Fruit fly (Drosophila melanogaster) whole organism, embryonic: ENCODE results near the gene CG4820.

Experiments used
- Ada2b ChIP-seq: fragments of 200-800 bp; sonication (Bioruptor generic); IDR thresholded peaks from 2 replicates; pipeline ENCODE4 v1.3.6; 2022; ENCODE audit warnings: missing biosample characterization, missing genetic modification characterization
- CG10462 ChIP-seq: fragments of 200-800 bp; sonication (Bioruptor generic); optimal IDR thresholded peaks from 2 replicates; lab custom pipeline; 2016; ENCODE audit warnings: missing biosample characterization, missing genetic modification characterization
- CG12236 ChIP-seq: fragments of 200-800 bp; sonication (Bioruptor generic); optimal IDR thresholded peaks from 2 replicates; lab custom pipeline; 2016; ENCODE audit warnings: missing biosample characterization, missing genetic modification characterization
- CG14710 ChIP-seq: fragments of 200-800 bp; sonication (Bioruptor generic); optimal IDR thresholded peaks from 3 replicates; lab custom pipeline; 2019; ENCODE audit warnings: missing biosample characterization, mild to moderate bottlenecking, missing genetic modification characterization, moderate library complexity
- CG15479 ChIP-seq: fragments of 200-800 bp; sonication (Bioruptor generic); optimal IDR thresholded peaks from 3 replicates; lab custom pipeline; 2019; ENCODE audit warnings: missing biosample characterization, mild to moderate bottlenecking, missing genetic modification characterization, moderate library complexity
- CG17829 ChIP-seq: fragments of 200-800 bp; optimal IDR thresholded peaks from 2 replicates; lab custom pipeline; 2019; ENCODE audit warnings: missing biosample characterization, mild to moderate bottlenecking, missing genetic modification characterization, moderate library complexity
- CG1832 ChIP-seq: fragments of 200-800 bp; sonication (Bioruptor generic); optimal IDR thresholded peaks from 2 replicates; lab custom pipeline; 2017; ENCODE audit warnings: missing biosample characterization, mild to moderate bottlenecking, missing genetic modification characterization, inconsistent platforms
- CG30431 ChIP-seq: fragments of 200-800 bp; sonication (Bioruptor generic); optimal IDR thresholded peaks from 2 replicates; lab custom pipeline; 2017; ENCODE audit warnings: missing biosample characterization, missing genetic modification characterization
- CG4360 ChIP-seq: fragments of 200-800 bp; sonication (Bioruptor generic); IDR thresholded peaks from 2 replicates; pipeline ENCODE4 v1.3.6; 2022; ENCODE audit warnings: missing biosample characterization, missing genetic modification characterization
- CG5180 ChIP-seq: fragments of 200-800 bp; sonication (Bioruptor generic); optimal IDR thresholded peaks from 3 replicates; lab custom pipeline; 2017; ENCODE audit warnings: missing biosample characterization, missing genetic modification characterization, mild to moderate bottlenecking, moderate library complexity, missing genetic modification reagents
- CG6683 ChIP-seq: fragments of 200-800 bp; sonication (Bioruptor generic); optimal IDR thresholded peaks from 2 replicates; lab custom pipeline; 2017; ENCODE audit warnings: missing biosample characterization, mild to moderate bottlenecking, missing genetic modification characterization, missing genetic modification reagents
- CG6854 ChIP-seq: fragments of 200-800 bp; sonication (Bioruptor generic); optimal IDR thresholded peaks from 3 replicates; lab custom pipeline; 2017; ENCODE audit warnings: missing biosample characterization, mild to moderate bottlenecking, missing genetic modification characterization
- CG8359 ChIP-seq: fragments of 200-800 bp; sonication (Bioruptor generic); optimal IDR thresholded peaks from 2 replicates; lab custom pipeline; 2017; ENCODE audit warnings: missing biosample characterization, mild to moderate bottlenecking, missing genetic modification characterization, borderline replicate concordance
- CG8765 ChIP-seq: fragments of 200-800 bp; sonication (Bioruptor generic); IDR thresholded peaks from 2 replicates; pipeline ENCODE4 v1.3.6; 2022; ENCODE audit warnings: missing biosample characterization, missing genetic modification characterization
- Chrac-16 ChIP-seq: fragments of 200-800 bp; sonication (Bioruptor generic); optimal IDR thresholded peaks from 3 replicates; lab custom pipeline; 2016; ENCODE audit warnings: missing biosample characterization, missing genetic modification characterization
- D19A ChIP-seq: fragments of 200-800 bp; optimal IDR thresholded peaks from 3 replicates; lab custom pipeline; 2019; ENCODE audit warnings: missing biosample characterization, mild to moderate bottlenecking, missing genetic modification characterization, moderate library complexity
- Dfd ChIP-seq, 2 experiments: fragments of >200 bp; optimal IDR thresholded peaks; 2 replicates each; lab custom pipeline; 2017; ENCODE audit warnings: missing biosample characterization in 2 of 2, missing genetic modification characterization in 2 of 2
- Fer1 ChIP-seq: fragments of 200-800 bp; sonication (Bioruptor generic); optimal IDR thresholded peaks from 2 replicates; lab custom pipeline; 2017; ENCODE audit warnings: missing biosample characterization, mild to moderate bottlenecking, missing genetic modification characterization
- Fer3 ChIP-seq: fragments of 200-800 bp; sonication (Bioruptor generic); optimal IDR thresholded peaks from 2 replicates; lab custom pipeline; 2018; ENCODE audit warnings: missing biosample characterization, mild to moderate bottlenecking, missing genetic modification characterization, moderate library complexity
- HmgD ChIP-seq: fragments of 200-800 bp; sonication (Bioruptor generic); optimal IDR thresholded peaks from 3 replicates; lab custom pipeline; 2016; ENCODE audit warnings: missing biosample characterization, missing genetic modification characterization
- Hr51 ChIP-seq, 2 experiments: fragments of 200-800 bp; sonication (Bioruptor generic); optimal IDR thresholded peaks; 2 replicates in 1 of 2; 3 replicates in 1 of 2; lab custom pipeline; 2016 to 2018; ENCODE audit warnings: missing biosample characterization in 2 of 2, missing genetic modification characterization in 2 of 2, mild to moderate bottlenecking in 1 of 2, moderate library complexity in 1 of 2
- MBD-R2 ChIP-seq: fragments of 200-800 bp; sonication (Bioruptor generic); IDR thresholded peaks from 2 replicates; pipeline ENCODE4 v1.3.6; 2022; ENCODE audit warnings: missing biosample characterization, missing genetic modification characterization
- MTF-1 ChIP-seq: fragments of 200-800 bp; sonication (Bioruptor generic); optimal IDR thresholded peaks from 2 replicates; lab custom pipeline; 2018; ENCODE audit warnings: missing biosample characterization, mild to moderate bottlenecking, missing genetic modification characterization, borderline replicate concordance
- Med ChIP-seq: fragments of 200-800 bp; sonication (Bioruptor generic); peaks from one replicate; lab custom pipeline; 2016; ENCODE audit warnings: missing biosample characterization, missing genetic modification characterization, mild to moderate bottlenecking, inconsistent platforms, moderate library complexity
- NFAT ChIP-seq: fragments of 200-800 bp; sonication (Bioruptor generic); IDR thresholded peaks from 2 replicates; pipeline ENCODE4 v1.3.6; 2022; ENCODE audit warnings: missing biosample characterization, missing genetic modification characterization
- Opbp ChIP-seq: fragments of 200-800 bp; sonication (Bioruptor generic); IDR thresholded peaks from 3 replicates; pipeline ENCODE4 v1.3.6; 2022; ENCODE audit warnings: missing biosample characterization, missing genetic modification characterization; ENCODE audit not compliant: partially characterized antibody
- Rfx ChIP-seq: fragments of 200-800 bp; sonication (Bioruptor generic); IDR thresholded peaks from 2 replicates; pipeline ENCODE4 v1.3.6; 2022; ENCODE audit warnings: missing biosample characterization, missing genetic modification characterization
- ase ChIP-seq: fragments of 200-800 bp; sonication (Bioruptor generic); IDR thresholded peaks from 3 replicates; pipeline ENCODE4 v1.3.6; 2022; ENCODE audit warnings: missing biosample characterization, missing genetic modification characterization
- bbx ChIP-seq: fragments of 200-800 bp; sonication (Bioruptor generic); IDR thresholded peaks from 2 replicates; pipeline ENCODE4 v1.3.6; 2022; ENCODE audit warnings: missing biosample characterization, missing genetic modification characterization; ENCODE audit not compliant: partially characterized antibody
- bcd ChIP-seq: fragments of 200-800 bp; sonication (Bioruptor generic); optimal IDR thresholded peaks from 2 replicates; lab custom pipeline; 2017; ENCODE audit warnings: missing biosample characterization, mild to moderate bottlenecking, missing genetic modification characterization
- crp ChIP-seq, 2 experiments: fragments of 200-800 bp; sonication (Bioruptor generic); optimal IDR thresholded peaks; 2 replicates in 1 of 2; 3 replicates in 1 of 2; lab custom pipeline; 2017; ENCODE audit warnings: missing biosample characterization in 2 of 2, missing genetic modification characterization in 2 of 2, mild to moderate bottlenecking in 1 of 2, moderate library complexity in 1 of 2
- dysf ChIP-seq: fragments of 200-800 bp; sonication (Bioruptor generic); IDR thresholded peaks from 3 replicates; pipeline ENCODE4 v1.3.6; 2022; ENCODE audit warnings: missing biosample characterization, missing genetic modification characterization
- emc ChIP-seq: fragments of 200-800 bp; sonication (Bioruptor generic); optimal IDR thresholded peaks from 2 replicates; lab custom pipeline; 2016; ENCODE audit warnings: missing biosample characterization, missing genetic modification characterization
- fd102C ChIP-seq: fragments of 200-800 bp; sonication (Bioruptor generic); optimal IDR thresholded peaks from 2 replicates; lab custom pipeline; 2018; ENCODE audit warnings: missing biosample characterization, mild to moderate bottlenecking, missing genetic modification characterization, moderate library complexity
- fd3F ChIP-seq: fragments of 200-800 bp; sonication (Bioruptor generic); optimal IDR thresholded peaks from 2 replicates; lab custom pipeline; 2018; ENCODE audit warnings: missing biosample characterization, mild to moderate bottlenecking, missing genetic modification characterization, moderate library complexity
- inv ChIP-seq: fragments of 200-800 bp; sonication (Bioruptor generic); IDR thresholded peaks from 2 replicates; pipeline ENCODE4 v1.3.6; 2022; ENCODE audit warnings: missing biosample characterization, missing genetic modification characterization; ENCODE audit not compliant: partially characterized antibody
- jumu ChIP-seq: fragments of 200-800 bp; sonication (Bioruptor generic); optimal IDR thresholded peaks from 3 replicates; lab custom pipeline; 2016; ENCODE audit warnings: missing biosample characterization, missing genetic modification characterization
- lbe ChIP-seq: fragments of 200-800 bp; sonication (Bioruptor generic); optimal IDR thresholded peaks from 2 replicates; lab custom pipeline; 2016; ENCODE audit warnings: missing biosample characterization, mild to moderate bottlenecking, missing genetic modification characterization
- mam ChIP-seq: fragments of 200-800 bp; sonication (Bioruptor generic); optimal IDR thresholded peaks from 3 replicates; lab custom pipeline; 2016; ENCODE audit warnings: missing biosample characterization, missing genetic modification characterization
- psq ChIP-seq: fragments of 200-800 bp; sonication (Bioruptor generic); optimal IDR thresholded peaks from 2 replicates; lab custom pipeline; 2017; ENCODE audit warnings: missing biosample characterization, missing genetic modification characterization
- pum ChIP-seq: fragments of 200-800 bp; sonication (Bioruptor generic); optimal IDR thresholded peaks from 2 replicates; lab custom pipeline; 2016; ENCODE audit warnings: missing biosample characterization, missing genetic modification characterization
- pzg ChIP-seq: fragments of 200-800 bp; sonication (Bioruptor generic); optimal IDR thresholded peaks from 3 replicates; lab custom pipeline; 2018; ENCODE audit warnings: missing biosample characterization, mild to moderate bottlenecking, missing genetic modification characterization, moderate library complexity
- shn ChIP-seq: fragments of 200-800 bp; sonication (Bioruptor generic); optimal IDR thresholded peaks from 3 replicates; lab custom pipeline; 2016; ENCODE audit warnings: missing biosample characterization, missing genetic modification characterization
- slbo ChIP-seq: fragments of 200-800 bp; sonication (Bioruptor generic); IDR thresholded peaks from 2 replicates; pipeline ENCODE4 v1.3.6; 2022; ENCODE audit warnings: missing biosample characterization, missing genetic modification characterization
- sob ChIP-seq: fragments of 200-800 bp; sonication (Bioruptor generic); IDR thresholded peaks from 2 replicates; pipeline ENCODE4 v1.3.6; 2022; ENCODE audit warnings: missing biosample characterization, missing genetic modification characterization
- stwl ChIP-seq: fragments of 200-800 bp; sonication (Bioruptor generic); optimal IDR thresholded peaks from 3 replicates; lab custom pipeline; 2018; ENCODE audit warnings: missing biosample characterization, mild to moderate bottlenecking, missing genetic modification characterization, moderate library complexity
- tgo ChIP-seq: fragments of 200-800 bp; sonication (Bioruptor generic); IDR thresholded peaks from 3 replicates; pipeline ENCODE4 v1.3.6; 2022; ENCODE audit warnings: missing biosample characterization, missing genetic modification characterization
- zf30C ChIP-seq: fragments of 200-800 bp; sonication (Bioruptor generic); optimal IDR thresholded peaks from 3 replicates; lab custom pipeline; 2018; ENCODE audit warnings: missing biosample characterization, mild to moderate bottlenecking, missing genetic modification characterization

Gene CG4820

DNA sequence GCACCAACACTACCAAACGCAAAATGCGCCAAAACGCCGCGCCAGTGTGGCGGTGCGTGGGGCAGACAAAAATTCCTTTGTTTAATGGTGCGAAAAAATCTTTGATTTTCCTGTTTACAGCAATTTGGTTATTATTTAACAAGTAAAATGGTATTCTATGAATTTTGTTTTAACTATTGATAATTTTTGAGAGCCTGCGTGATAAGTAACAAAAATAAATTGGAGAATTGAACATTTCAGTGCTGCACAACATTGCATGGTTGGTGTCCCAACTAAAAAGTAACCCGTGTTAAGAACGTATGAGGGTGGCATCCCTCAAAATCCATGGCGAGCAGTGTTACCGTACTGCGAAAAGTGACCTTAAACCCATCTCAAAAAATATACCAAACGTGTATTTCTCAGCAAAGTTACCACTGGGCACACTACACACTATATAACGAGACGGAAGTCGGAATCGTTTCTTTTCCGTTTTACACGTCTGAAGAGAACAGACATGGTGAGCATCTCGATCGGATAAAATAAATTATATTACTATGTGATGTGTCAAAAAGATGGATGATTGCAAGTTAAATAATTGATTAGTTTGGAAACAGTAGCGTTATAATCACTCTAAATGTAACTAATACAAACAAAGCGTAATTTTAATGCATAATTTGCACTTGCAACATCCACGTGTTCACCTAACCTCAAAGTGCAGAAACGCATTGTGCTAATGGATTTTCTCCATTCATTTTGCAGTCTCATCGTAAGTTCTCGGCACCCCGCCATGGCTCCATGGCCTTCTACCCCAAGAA is 5.3 kb downstream of the CG4820 start, which contains the start of the genes CG6693 and RpL3 (continued):
- TF ChIP-seq lbe (GFP tag; lab: Kevin White, UChicago) (peak; percentile 74), Rfx (peak; percentile 82), CG1832 (GFP tag; lab: Kevin White, UChicago) (no peak), NFAT (peak; percentile 88), Hr51 (GFP tag; optimal IDR thresholded peaks at IDR 0.05; lab: Kevin White, UChicago) (peak; percentile 68 to 70), MBD-R2 (peak; percentile 53), MTF-1 (GFP tag; lab: Kevin White, UChicago) (peak; percentile 96), mam (GFP tag; lab: Kevin White, UChicago) (peak; percentile 54), fd3F (GFP tag; lab: Kevin White, UChicago) (peak; percentile 53), slbo (GFP tag; lab: Robert Waterston, UW) (peak; percentile 59), Fer3 (tag; lab: Kevin White, UChicago) (peak; percentile 88), Opbp (GFP tag; lab: Robert Waterston, UW) (0 out of 3 replicates have a peak, but pooled peaks have one; percentile 33), Med (GFP tag; lab: Kevin White, UChicago) (peak; percentile 98), Chrac-16 (GFP tag; lab: Kevin White, UChicago) (no peak), CG30431 (GFP tag; lab: Kevin White, UChicago) (no peak), CG17829 (tag; lab: Kevin White, UChicago) (peak; percentile 71), inv (GFP tag; lab: Robert Waterston, UW) (peak; percentile 24; the same call in 1 of the 2 replicates), HmgD (GFP tag; lab: Kevin White, UChicago) (peak; percentile 23), CG4360 (GFP tag; lab: Robert Waterston, UW) (no peak), CG15479 (GFP tag; lab: Kevin White, UChicago) (peak; percentile 64), CG10462 (no peak), Fer1 (GFP tag; lab: Kevin White, UChicago) (peak; percentile 86), pum (GFP tag; lab: Kevin White, UChicago) (no peak), sob (peak; percentile 85), ase (peak; percentile 43; the same call in 1 of the 3 replicates), psq (no peak), pzg (GFP tag; lab: Kevin White, UChicago) (peak; percentile 99), dysf (GFP tag; lab: Robert Waterston, UW) (peak; percentile 43; the same call in 2 of the 3 replicates), D19A (tag; lab: Kevin White, UChicago) (peak; percentile 68), CG6683 (GFP tag; lab: Kevin White, UChicago) (peak; percentile 65), fd102C (peak; percentile 74), CG5180 (GFP tag; lab: Kevin White, UChicago) (peak; percentile 59), CG12236 (GFP tag; lab: Kevin White, UChicago) (peak; percentile 57), crp (GFP tag; optimal IDR thresholded peaks at IDR 0.05; lab: Kevin White, UChicago) (peak in 1 of 2 experiments; percentile 34), jumu (GFP tag; lab: Kevin White, UChicago) (no peak), CG6854 (GFP tag; lab: Kevin White, UChicago) (peak; percentile 88), stwl (tag; lab: Kevin White, UChicago) (peak; percentile 49), shn (GFP tag; lab: Kevin White, UChicago) (peak; percentile 52), CG8765 (GFP tag; lab: Robert Waterston, UW) (no peak), Dfd (GFP tag; optimal IDR thresholded peaks at IDR 0.05; lab: Kevin White, UChicago) (no peak), bcd (GFP tag; lab: Kevin White, UChicago) (peak; percentile 79), CG14710 (tag; lab: Kevin White, UChicago) (peak; percentile 91), bbx (peak; percentile 63; the same call in 1 of the 2 replicates), tgo (GFP tag; lab: Robert Waterston, UW) (peak; percentile 22; the same call in 1 of the 3 replicates), CG8359 (peak; percentile 46), emc (peak; percentile 53), Ada2b (GFP tag; lab: Robert Waterston, UW) (no peak), zf30C (GFP tag; lab: Kevin White, UChicago) (no peak)
